Fruit fly (Drosophila melanogaster) S2 (cell line): ENCODE results near the gene CG14740.

ENCODE experiments used
- CG8478 ChIP-seq: fragments of >200 bp; optimal IDR thresholded peaks from 2 replicates; lab custom pipeline; 2018
- CTCF ChIP-seq, 2 experiments: fragments of >200 bp; optimal IDR thresholded peaks; 2 replicates each; lab custom pipeline; 2018

dm6 chr3R:12083537-12083936 is 20.8 kb upstream of the CG14740 start:
- TF ChIP-seq CTCF (optimal IDR thresholded peaks at IDR 0.05; lab: Kevin White, UChicago) (no peak), CG8478 (lab: Kevin White, UChicago) (no peak)
